Comparison of ENCODE assay signal across 1 fruit fly cellular context in genomic region chrX:11452846-11453391, dm6.
A peak's percentile ranks its signal among the peaks of the same experiment; 100 is the strongest.
TF ChIP-seq lines count a peak whose summit lies in the region.

No protein-coding gene starts in this region.

TF ChIP-seq in whole organism, embryonic, 481 proteins besides CTCF, POLR2A, EP300 and RAD21 (continued from another document and continues in another):
- TF ChIP-seq vnd (GFP tag; IDR thresholded peaks at IDR 0.05; lab: Robert Waterston, UW; ENCODE audit: partially characterized antibody), result 0 out of 3 replicates have a peak, but pooled peaks have one; percentile 17
- TF ChIP-seq mld (GFP tag; IDR thresholded peaks at IDR 0.05; lab: Robert Waterston, UW; ENCODE audit: partially characterized antibody), result no peak
- TF ChIP-seq twi (tag; optimal IDR thresholded peaks at IDR 0.05; lab: Kevin White, UChicago), result no peak
- TF ChIP-seq trh (GFP tag; optimal IDR thresholded peaks at IDR 0.05; lab: Kevin White, UChicago), result peak; percentile 35
- no peak for TF ChIP-seq tna (GFP tag; IDR thresholded peaks at IDR 0.05; lab: Robert Waterston, UW; ENCODE audit: partially characterized antibody)
- no peak for TF ChIP-seq chinmo (GFP tag; IDR thresholded peaks at IDR 0.05; lab: Robert Waterston, UW; ENCODE audit: partially characterized antibody)
- TF ChIP-seq CG7786 (GFP tag; optimal IDR thresholded peaks at IDR 0.05; lab: Kevin White, UChicago), result peak; percentile 55
- TF ChIP-seq gce (GFP tag; IDR thresholded peaks at IDR 0.05; lab: Robert Waterston, UW), result peak; percentile 85
- TF ChIP-seq ham (GFP tag; IDR thresholded peaks at IDR 0.05; lab: Robert Waterston, UW), result no peak
- no peak for TF ChIP-seq Max (GFP tag; optimal IDR thresholded peaks at IDR 0.05; lab: Kevin White, UChicago)
- TF ChIP-seq CG33557 (GFP tag; optimal IDR thresholded peaks at IDR 0.05; lab: Kevin White, UChicago), result no peak
- TF ChIP-seq Dll (GFP tag; IDR thresholded peaks at IDR 0.05; lab: Robert Waterston, UW; ENCODE audit: partially characterized antibody), result 0 out of 4 replicates have a peak, but pooled peaks have one; percentile 41
- TF ChIP-seq wek (GFP tag; optimal IDR thresholded peaks at IDR 0.05; lab: Kevin White, UChicago), result peak; percentile 61
- TF ChIP-seq crc (GFP tag; optimal IDR thresholded peaks at IDR 0.05; lab: Kevin White, UChicago), result peak; percentile 50
- peak; percentile 79 for TF ChIP-seq Optix (GFP tag; IDR thresholded peaks at IDR 0.05; lab: Robert Waterston, UW)
- TF ChIP-seq CG9932 (GFP tag; IDR thresholded peaks at IDR 0.05; lab: Robert Waterston, UW), result peak; percentile 66
- peak; percentile 55 for TF ChIP-seq pho (GFP tag; optimal IDR thresholded peaks at IDR 0.05; lab: Kevin White, UChicago)
- TF ChIP-seq sisA (GFP tag; IDR thresholded peaks at IDR 0.05; lab: Robert Waterston, UW), result peak; percentile 75
- peak; percentile 83 for TF ChIP-seq Camta (GFP tag; optimal IDR thresholded peaks at IDR 0.05; lab: Kevin White, UChicago)
- TF ChIP-seq CG10565 (GFP tag; optimal IDR thresholded peaks at IDR 0.05; lab: Kevin White, UChicago), result no peak
- TF ChIP-seq CG42726 (GFP tag; IDR thresholded peaks at IDR 0.05; lab: Robert Waterston, UW; ENCODE audit: partially characterized antibody), result no peak
- TF ChIP-seq Atf6 (GFP tag; IDR thresholded peaks at IDR 0.05; lab: Robert Waterston, UW), result peak; percentile 83
- peak; percentile 19 for TF ChIP-seq luna (GFP tag; optimal IDR thresholded peaks at IDR 0.05; lab: Kevin White, UChicago)
- peak; percentile 30 for TF ChIP-seq repo (GFP tag; optimal IDR thresholded peaks at IDR 0.05; lab: Kevin White, UChicago)
- TF ChIP-seq CG12744 (GFP tag; optimal IDR thresholded peaks at IDR 0.05; lab: Kevin White, UChicago), result no peak
- TF ChIP-seq slp2 (GFP tag; optimal IDR thresholded peaks at IDR 0.05; lab: Kevin White, UChicago), result peak; percentile 76
- no peak for TF ChIP-seq unc-4 (GFP tag; IDR thresholded peaks at IDR 0.05; lab: Robert Waterston, UW; ENCODE audit: partially characterized antibody)
- TF ChIP-seq CG11560 (tag; IDR thresholded peaks at IDR 0.05; lab: Robert Waterston, UW), result peak; percentile 57; the same call in 1 of the 3 replicates
- peak; percentile 20 for TF ChIP-seq CG8281 (tag; optimal IDR thresholded peaks at IDR 0.05; lab: Kevin White, UChicago)
- TF ChIP-seq CG15514 (GFP tag; optimal IDR thresholded peaks at IDR 0.05; lab: Kevin White, UChicago), result peak; percentile 66
- TF ChIP-seq YL-1 (GFP tag; optimal IDR thresholded peaks at IDR 0.05; lab: Kevin White, UChicago), result no peak
- TF ChIP-seq Dad (GFP tag; optimal IDR thresholded peaks at IDR 0.05; lab: Kevin White, UChicago), result peak; percentile 86
- peak; percentile 46 for TF ChIP-seq Atf3 (GFP tag; optimal IDR thresholded peaks at IDR 0.05; lab: Kevin White, UChicago)
- TF ChIP-seq CG7357 (GFP tag; IDR thresholded peaks at IDR 0.05; lab: Robert Waterston, UW), result peak; percentile 52; the same call in 1 of the 3 replicates
- TF ChIP-seq CG13894 (tag; optimal IDR thresholded peaks at IDR 0.05; lab: Kevin White, UChicago), result peak; percentile 38
- peak; percentile 80 for TF ChIP-seq Gug (GFP tag; IDR thresholded peaks at IDR 0.05; lab: Robert Waterston, UW)
- TF ChIP-seq jigr1 (GFP tag; IDR thresholded peaks at IDR 0.05; lab: Robert Waterston, UW), result peak; percentile 63; the same call in 2 of the 3 replicates
- TF ChIP-seq CG17359 (tag; optimal IDR thresholded peaks at IDR 0.05; lab: Kevin White, UChicago), result peak; percentile 84
- no peak for TF ChIP-seq Opbp (GFP tag; IDR thresholded peaks at IDR 0.05; lab: Robert Waterston, UW; ENCODE audit: partially characterized antibody)
- TF ChIP-seq Mes4 (GFP tag; optimal IDR thresholded peaks at IDR 0.05; lab: Kevin White, UChicago), result peak; percentile 62
- peak; percentile 42 for TF ChIP-seq Deaf1 (tag; optimal IDR thresholded peaks at IDR 0.05; lab: Kevin White, UChicago)
- TF ChIP-seq ase (GFP tag; IDR thresholded peaks at IDR 0.05; lab: Robert Waterston, UW), result peak; percentile 88
- peak; percentile 76 for TF ChIP-seq Rx (GFP tag; IDR thresholded peaks at IDR 0.05; lab: Robert Waterston, UW)
- TF ChIP-seq lola (GFP tag; optimal IDR thresholded peaks at IDR 0.05; lab: Kevin White, UChicago), result peak in 1 of 3 experiments; percentile 36
- peak; percentile 44 for TF ChIP-seq CG9817 (tag; optimal IDR thresholded peaks at IDR 0.05; lab: Kevin White, UChicago)
- TF ChIP-seq CG6175 (GFP tag; IDR thresholded peaks at IDR 0.05; lab: Robert Waterston, UW), result 0 out of 3 replicates have a peak, but pooled peaks have one; percentile 24
- peak; percentile 70 for TF ChIP-seq bcd (GFP tag; optimal IDR thresholded peaks at IDR 0.05; lab: Kevin White, UChicago)
- TF ChIP-seq NfI (GFP tag; optimal IDR thresholded peaks at IDR 0.05; lab: Kevin White, UChicago), result peak; percentile 67
- peak; percentile 16 for TF ChIP-seq CG11398 (GFP tag; optimal IDR thresholded peaks at IDR 0.05; lab: Kevin White, UChicago)
- no peak for TF ChIP-seq CG7745 (tag; optimal IDR thresholded peaks at IDR 0.05; lab: Kevin White, UChicago)
- TF ChIP-seq Jarid2 (GFP tag; optimal IDR thresholded peaks at IDR 0.05; lab: Kevin White, UChicago), result peak; percentile 16
- peak; percentile 78 for TF ChIP-seq grau (tag; optimal IDR thresholded peaks at IDR 0.05; lab: Kevin White, UChicago)
- TF ChIP-seq Doc2 (GFP tag; IDR thresholded peaks at IDR 0.05; lab: Robert Waterston, UW), result no peak; the same call in 1 of the 2 replicates
- peak; percentile 26 for TF ChIP-seq tio (GFP tag; optimal IDR thresholded peaks at IDR 0.05; lab: Kevin White, UChicago)
- TF ChIP-seq CG15479 (GFP tag; optimal IDR thresholded peaks at IDR 0.05; lab: Kevin White, UChicago), result peak; percentile 55
- TF ChIP-seq Myb (GFP tag; optimal IDR thresholded peaks at IDR 0.05; lab: Kevin White, UChicago), result peak; percentile 32
- peak; percentile 58 for TF ChIP-seq CG17612 (GFP tag; IDR thresholded peaks at IDR 0.05; lab: Robert Waterston, UW)
- no peak for TF ChIP-seq Scr (GFP tag; IDR thresholded peaks at IDR 0.05; lab: Robert Waterston, UW; ENCODE audit: partially characterized antibody)
- no peak for TF ChIP-seq pita (GFP tag; optimal IDR thresholded peaks at IDR 0.05; lab: Kevin White, UChicago)
- TF ChIP-seq psq (GFP tag; optimal IDR thresholded peaks at IDR 0.05; lab: Kevin White, UChicago), result peak; percentile 78
- no peak for TF ChIP-seq tll (GFP tag; optimal IDR thresholded peaks at IDR 0.05; lab: Kevin White, UChicago)
- peak; percentile 50; the same call in 1 of the 2 replicates for TF ChIP-seq ro (GFP tag; IDR thresholded peaks at IDR 0.05; lab: Robert Waterston, UW)
- peak; percentile 34 for TF ChIP-seq dm (GFP tag; optimal IDR thresholded peaks at IDR 0.05; lab: Kevin White, UChicago)
- peak; percentile 78 for TF ChIP-seq cwo (GFP tag; optimal IDR thresholded peaks at IDR 0.05; lab: Kevin White, UChicago)
- 0 out of 2 replicates have a peak, but pooled peaks have one; percentile 47 for TF ChIP-seq Gsc (GFP tag; IDR thresholded peaks at IDR 0.05; lab: Robert Waterston, UW)
- peak; percentile 68 for TF ChIP-seq NK7.1 (GFP tag; optimal IDR thresholded peaks at IDR 0.05; lab: Kevin White, UChicago)
- TF ChIP-seq Hr39 (optimal IDR thresholded peaks at IDR 0.05; lab: Kevin White, UChicago), result no peak
- TF ChIP-seq Mad (GFP tag; optimal IDR thresholded peaks at IDR 0.05; lab: Kevin White, UChicago), result peak; percentile 65
- peak; percentile 89 for TF ChIP-seq dmrt99B (tag; optimal IDR thresholded peaks at IDR 0.05; lab: Kevin White, UChicago)
- peak; percentile 66 for TF ChIP-seq gsb-n (tag; optimal IDR thresholded peaks at IDR 0.05; lab: Kevin White, UChicago)
- TF ChIP-seq CG17361 (GFP tag; IDR thresholded peaks at IDR 0.05; lab: Robert Waterston, UW), result peak; percentile 69; the same call in 2 of the 3 replicates
- peak in 1 of 2 experiments; percentile 45 for TF ChIP-seq Hr78 (GFP tag; optimal IDR thresholded peaks at IDR 0.05; lab: Kevin White, UChicago)
- no peak for TF ChIP-seq CG10431 (GFP tag; optimal IDR thresholded peaks at IDR 0.05; lab: Kevin White, UChicago)
- TF ChIP-seq esg (GFP tag; conservative IDR thresholded peaks at IDR 0.05; lab: Robert Waterston, UW), result peak; percentile 86
- peak; percentile 84 for TF ChIP-seq Hmr (GFP tag; optimal IDR thresholded peaks at IDR 0.05; lab: Kevin White, UChicago)
- peak; percentile 61 for TF ChIP-seq CG12219 (GFP tag; optimal IDR thresholded peaks at IDR 0.05; lab: Kevin White, UChicago)
- peak; percentile 47 for TF ChIP-seq tap (tag; optimal IDR thresholded peaks at IDR 0.05; lab: Kevin White, UChicago)
- peak; percentile 51 for TF ChIP-seq shn (GFP tag; optimal IDR thresholded peaks at IDR 0.05; lab: Kevin White, UChicago)
- no peak for TF ChIP-seq mirr (GFP tag; optimal IDR thresholded peaks at IDR 0.05; lab: Kevin White, UChicago)
- no peak for TF ChIP-seq CG17912 (GFP tag; optimal IDR thresholded peaks at IDR 0.05; lab: Kevin White, UChicago)
- TF ChIP-seq Elba2 (GFP tag; optimal IDR thresholded peaks at IDR 0.05; lab: Kevin White, UChicago), result peak; percentile 100
- no peak for TF ChIP-seq CG5245 (GFP tag; optimal IDR thresholded peaks at IDR 0.05; lab: Kevin White, UChicago)
- peak; percentile 50 for TF ChIP-seq Sox100B (GFP tag; optimal IDR thresholded peaks at IDR 0.05; lab: Kevin White, UChicago)
- TF ChIP-seq insv (GFP tag; optimal IDR thresholded peaks at IDR 0.05; lab: Kevin White, UChicago), result peak in 1 of 2 experiments; percentile 87
- TF ChIP-seq CG15696 (tag; optimal IDR thresholded peaks at IDR 0.05; lab: Kevin White, UChicago), result no peak
- peak; percentile 49; the same call in 1 of the 2 replicates for TF ChIP-seq CG31224 (GFP tag; IDR thresholded peaks at IDR 0.05; lab: Robert Waterston, UW)
- peak; percentile 45 for TF ChIP-seq HmgZ (tag; optimal IDR thresholded peaks at IDR 0.05; lab: Kevin White, UChicago)
- peak; percentile 83 for TF ChIP-seq HLH3B (GFP tag; IDR thresholded peaks at IDR 0.05; lab: Robert Waterston, UW)
- peak; percentile 77 for TF ChIP-seq CG11696 (GFP tag; IDR thresholded peaks at IDR 0.05; lab: Robert Waterston, UW)
- peak; percentile 64 for TF ChIP-seq NC2β (GFP tag; optimal IDR thresholded peaks at IDR 0.05; lab: Kevin White, UChicago)
- TF ChIP-seq Aef1 (GFP tag; IDR thresholded peaks at IDR 0.05; lab: Robert Waterston, UW), result peak; percentile 77
- TF ChIP-seq ac (GFP tag; optimal IDR thresholded peaks at IDR 0.05; lab: Kevin White, UChicago), result peak; percentile 18
- peak; percentile 59 for TF ChIP-seq gcm (GFP tag; optimal IDR thresholded peaks at IDR 0.05; lab: Kevin White, UChicago)
- peak; percentile 36 for TF ChIP-seq Ssrp (tag; optimal IDR thresholded peaks at IDR 0.05; lab: Kevin White, UChicago)
- TF ChIP-seq CG14860 (GFP tag; IDR thresholded peaks at IDR 0.05; lab: Robert Waterston, UW; ENCODE audit: partially characterized antibody), result no peak
- peak; percentile 79 for TF ChIP-seq CG6272 (GFP tag; IDR thresholded peaks at IDR 0.05; lab: Robert Waterston, UW)
- no peak for TF ChIP-seq CG4282 (GFP tag; optimal IDR thresholded peaks at IDR 0.05; lab: Kevin White, UChicago)
- TF ChIP-seq CG18262 (tag; optimal IDR thresholded peaks at IDR 0.05; lab: Kevin White, UChicago), result peak; percentile 67
- peak; percentile 50 for TF ChIP-seq jing (GFP tag; optimal IDR thresholded peaks at IDR 0.05; lab: Kevin White, UChicago)
- peak; percentile 66 for TF ChIP-seq CG3847 (GFP tag; IDR thresholded peaks at IDR 0.05; lab: Robert Waterston, UW)
- no peak for TF ChIP-seq CG10274 (GFP tag; optimal IDR thresholded peaks at IDR 0.05; lab: Kevin White, UChicago)
- peak; percentile 39 for TF ChIP-seq D19B (GFP tag; optimal IDR thresholded peaks at IDR 0.05; lab: Kevin White, UChicago)
- TF ChIP-seq CG2202 (tag; optimal IDR thresholded peaks at IDR 0.05; lab: Kevin White, UChicago), result peak; percentile 63
- TF ChIP-seq CG11093 (GFP tag; IDR thresholded peaks at IDR 0.05; lab: Robert Waterston, UW), result peak; percentile 81
- TF ChIP-seq Usf (GFP tag; optimal IDR thresholded peaks at IDR 0.05; lab: Kevin White, UChicago), result no peak
- 0 out of 2 replicates have a peak, but pooled peaks have one; percentile 37 for TF ChIP-seq bbx (GFP tag; IDR thresholded peaks at IDR 0.05; lab: Robert Waterston, UW; ENCODE audit: partially characterized antibody)
- no peak for TF ChIP-seq ato (GFP tag; IDR thresholded peaks at IDR 0.05; lab: Robert Waterston, UW; ENCODE audit: partially characterized antibody)
- peak; percentile 83 for TF ChIP-seq gro (GFP tag; optimal IDR thresholded peaks at IDR 0.05; lab: Kevin White, UChicago)
- no peak for TF ChIP-seq Hey (tag; optimal IDR thresholded peaks at IDR 0.05; lab: Kevin White, UChicago)
- TF ChIP-seq sc (optimal IDR thresholded peaks at IDR 0.05; lab: Kevin White, UChicago), result no peak
- TF ChIP-seq sc (GFP tag; optimal IDR thresholded peaks at IDR 0.05; lab: Kevin White, UChicago), result peak; percentile 35
- TF ChIP-seq ERR (GFP tag; optimal IDR thresholded peaks at IDR 0.05; lab: Kevin White, UChicago), result peak; percentile 55
- TF ChIP-seq CG6854 (GFP tag; optimal IDR thresholded peaks at IDR 0.05; lab: Kevin White, UChicago), result peak; percentile 37
- TF ChIP-seq run (tag; optimal IDR thresholded peaks at IDR 0.05; lab: Kevin White, UChicago), result peak; percentile 30
- no peak for TF ChIP-seq TFAM (GFP tag; optimal IDR thresholded peaks at IDR 0.05; lab: Kevin White, UChicago)
- TF ChIP-seq pb (GFP tag; optimal IDR thresholded peaks at IDR 0.05; lab: Kevin White, UChicago), result peak; percentile 75
- peak; percentile 65 for TF ChIP-seq tin (GFP tag; optimal IDR thresholded peaks at IDR 0.05; lab: Kevin White, UChicago)
- no peak for TF ChIP-seq Fer2 (tag; optimal IDR thresholded peaks at IDR 0.05; lab: Kevin White, UChicago)
- TF ChIP-seq ab (GFP tag; optimal IDR thresholded peaks at IDR 0.05; lab: Kevin White, UChicago), result no peak
- TF ChIP-seq CG8944 (GFP tag; optimal IDR thresholded peaks at IDR 0.05; lab: Kevin White, UChicago), result peak; percentile 41
- peak; percentile 66 for TF ChIP-seq az2 (GFP tag; optimal IDR thresholded peaks at IDR 0.05; lab: Kevin White, UChicago)
- TF ChIP-seq CG6654 (GFP tag; optimal IDR thresholded peaks at IDR 0.05; lab: Kevin White, UChicago), result peak; percentile 2
- peak; percentile 76 for TF ChIP-seq CG12391 (tag; optimal IDR thresholded peaks at IDR 0.05; lab: Kevin White, UChicago)
- peak; percentile 93 for TF ChIP-seq CG18599 (GFP tag; optimal IDR thresholded peaks at IDR 0.05; lab: Kevin White, UChicago)
- TF ChIP-seq CG6254 (GFP tag; optimal IDR thresholded peaks at IDR 0.05; lab: Kevin White, UChicago), result peak; percentile 55
- peak; percentile 66 for TF ChIP-seq scrt (GFP tag; optimal IDR thresholded peaks at IDR 0.05; lab: Kevin White, UChicago)
- TF ChIP-seq Taf1 (GFP tag; IDR thresholded peaks at IDR 0.05; lab: Robert Waterston, UW), result peak; percentile 75
- TF ChIP-seq CG10543 (GFP tag; optimal IDR thresholded peaks at IDR 0.05; lab: Kevin White, UChicago), result no peak
- peak; percentile 51 for TF ChIP-seq odd (GFP tag; optimal IDR thresholded peaks at IDR 0.05; lab: Kevin White, UChicago)
